Worm (Caenorhabditis elegans): ENCODE data around the gene F32D8.3.
A peak's percentile ranks its signal among the peaks of the same experiment; 100 is the strongest.

- TF ChIP-seq zag-1 (tag; optimal IDR thresholded peaks at IDR 0.05) = no peak
- no peak for TF ChIP-seq lin-39 (tag; optimal IDR thresholded peaks at IDR 0.05)
- peak in 1 of 2 experiments; percentile 67 for TF ChIP-seq unc-62 (GFP tag; optimal IDR thresholded peaks at IDR 0.05 in 1 of 2)
- TF ChIP-seq unc-62 (tag; optimal IDR thresholded peaks at IDR 0.05) = no peak
- no peak for TF ChIP-seq jun-1 (tag; optimal IDR thresholded peaks at IDR 0.05)
- no peak for TF ChIP-seq R02D3.7 (tag; optimal IDR thresholded peaks at IDR 0.05)
- no peak for TF ChIP-seq nhr-41 (GFP tag; IDR thresholded peaks at IDR 0.05)
- no peak for TF ChIP-seq nhr-11 (tag; optimal IDR thresholded peaks at IDR 0.05)
- no peak for TF ChIP-seq mep-1 (tag; optimal IDR thresholded peaks at IDR 0.05)
- TF ChIP-seq fkh-10 (GFP tag; optimal IDR thresholded peaks at IDR 0.05) = no peak
- no peak for TF ChIP-seq nhr-76 (tag; optimal IDR thresholded peaks at IDR 0.05)
Measured at ce11 chrV:10886405-10886887, at the start of gene F32D8.3.
